Fruit fly (Drosophila melanogaster): ENCODE measurements around the gene Pgant5.

Gene Pgant5

DNA sequence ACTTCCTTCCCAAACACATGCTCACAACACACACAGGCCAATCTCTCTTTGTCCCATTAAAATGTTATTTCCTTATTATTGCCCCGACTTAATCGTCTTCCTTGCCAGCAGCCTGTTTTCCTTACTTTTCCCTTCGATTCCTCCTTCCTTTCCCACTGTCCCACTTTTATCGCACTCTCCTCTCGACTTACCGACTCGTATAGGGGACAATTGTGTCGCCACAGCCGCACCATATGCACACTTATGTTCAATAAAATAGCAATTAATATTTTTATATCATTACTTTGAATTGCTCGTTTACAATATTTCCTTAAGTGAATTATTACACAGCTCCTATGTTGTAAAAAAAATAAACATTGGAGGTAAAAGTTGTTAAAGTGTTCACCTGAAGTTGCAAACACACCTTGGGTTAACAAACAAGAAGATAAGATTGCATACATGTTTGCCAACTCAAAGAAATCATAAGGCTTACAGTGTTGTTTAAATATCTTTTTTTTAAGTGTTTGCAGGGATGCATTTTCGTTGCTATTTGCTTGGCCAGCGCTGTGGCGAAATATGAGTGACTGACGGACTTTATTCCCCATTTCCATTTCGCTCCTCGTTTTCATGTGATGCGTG lies 6.4 kb downstream of the Pgant5 start (continued):
- TF ChIP-seq gce (GFP tag; IDR thresholded peaks at IDR 0.05) (peak; percentile 54; the same call in 1 of the 3 replicates), Dll (GFP tag; IDR thresholded peaks at IDR 0.05; ENCODE audit: partially characterized antibody) (no peak), HLH54F (GFP tag; optimal IDR thresholded peaks at IDR 0.05) (peak; percentile 58), CG5180 (GFP tag; optimal IDR thresholded peaks at IDR 0.05) (peak; percentile 76), CG10959 (GFP tag; IDR thresholded peaks at IDR 0.05) (peak; percentile 25; the same call in 1 of the 2 replicates), crp (GFP tag; optimal IDR thresholded peaks at IDR 0.05) (peak in 1 of 2 experiments; percentile 14), kah (GFP tag; optimal IDR thresholded peaks at IDR 0.05) (peak; percentile 68), CG30403 (GFP tag; optimal IDR thresholded peaks at IDR 0.05) (peak; percentile 84), Atf3 (GFP tag; optimal IDR thresholded peaks at IDR 0.05) (peak; percentile 21), CG7372 (GFP tag; IDR thresholded peaks at IDR 0.05) (0 out of 2 replicates have a peak, but pooled peaks have one; percentile 46), CG17359 (tag; optimal IDR thresholded peaks at IDR 0.05) (peak; percentile 87), Awh (GFP tag; IDR thresholded peaks at IDR 0.05) (peak; percentile 65; the same call in 1 of the 2 replicates), CG16813 (GFP tag; IDR thresholded peaks at IDR 0.05; ENCODE audit: partially characterized antibody) (no peak), Sry-δ (GFP tag; optimal IDR thresholded peaks at IDR 0.05) (peak; percentile 33), ac (GFP tag; optimal IDR thresholded peaks at IDR 0.05) (peak; percentile 43), CG34376 (GFP tag; optimal IDR thresholded peaks at IDR 0.05) (peak; percentile 44), CG32767 (GFP tag; IDR thresholded peaks at IDR 0.05) (peak; percentile 62), CG13894 (tag; optimal IDR thresholded peaks at IDR 0.05) (peak; percentile 4), mld (GFP tag; IDR thresholded peaks at IDR 0.05; ENCODE audit: partially characterized antibody) (no peak), CG13123 (GFP tag; optimal IDR thresholded peaks at IDR 0.05) (peak; percentile 36), dm (GFP tag; optimal IDR thresholded peaks at IDR 0.05) (peak; percentile 21), CG31388 (GFP tag; optimal IDR thresholded peaks at IDR 0.05) (peak; percentile 29), CG4854 (GFP tag; optimal IDR thresholded peaks at IDR 0.05) (peak; percentile 68), nom (GFP tag; optimal IDR thresholded peaks at IDR 0.05) (peak; percentile 84), NFAT (GFP tag; IDR thresholded peaks at IDR 0.05) (no peak), CG2199 (GFP tag; IDR thresholded peaks at IDR 0.05) (no peak), gfzf (GFP tag; optimal IDR thresholded peaks at IDR 0.05) (no peak), CG6813 (GFP tag; optimal IDR thresholded peaks at IDR 0.05) (peak; percentile 61), CG7271 (tag; optimal IDR thresholded peaks at IDR 0.05) (no peak), trh (GFP tag; optimal IDR thresholded peaks at IDR 0.05) (peak; percentile 51), slp2 (GFP tag; optimal IDR thresholded peaks at IDR 0.05) (no peak), gsb (GFP tag; IDR thresholded peaks at IDR 0.05) (no peak), Dip2 (GFP tag; IDR thresholded peaks at IDR 0.05) (no peak), Nf-YA (GFP tag; IDR thresholded peaks at IDR 0.05) (0 out of 2 replicates have a peak, but pooled peaks have one; percentile 25), slbo (GFP tag; IDR thresholded peaks at IDR 0.05) (peak; percentile 63; the same call in 1 of the 2 replicates), NC2β (GFP tag; optimal IDR thresholded peaks at IDR 0.05) (peak; percentile 56), zen (tag; optimal IDR thresholded peaks at IDR 0.05) (peak; percentile 58), gro (GFP tag; optimal IDR thresholded peaks at IDR 0.05) (peak; percentile 72), CG8944 (GFP tag; optimal IDR thresholded peaks at IDR 0.05) (peak; percentile 13), Atf6 (GFP tag; IDR thresholded peaks at IDR 0.05) (peak; percentile 76; the same call in 1 of the 2 replicates), nerfin-2 (GFP tag; IDR thresholded peaks at IDR 0.05; ENCODE audit: partially characterized antibody) (no peak), CG31224 (GFP tag; IDR thresholded peaks at IDR 0.05) (no peak), ham (GFP tag; IDR thresholded peaks at IDR 0.05) (no peak), bab2 (GFP tag; optimal IDR thresholded peaks at IDR 0.05) (peak; percentile 71), CG12104 (GFP tag; optimal IDR thresholded peaks at IDR 0.05) (peak; percentile 81), Blimp-1 (GFP tag; optimal IDR thresholded peaks at IDR 0.05) (peak; percentile 75), Aef1 (GFP tag; IDR thresholded peaks at IDR 0.05) (peak; percentile 49; the same call in 2 of the 3 replicates), hbn (GFP tag; IDR thresholded peaks at IDR 0.05; ENCODE audit: partially characterized antibody) (no peak), chm (GFP tag; IDR thresholded peaks at IDR 0.05) (no peak)
